Fruit fly (Drosophila melanogaster): ENCODE results near the gene RecQ5.

Gene RecQ5

DNA sequence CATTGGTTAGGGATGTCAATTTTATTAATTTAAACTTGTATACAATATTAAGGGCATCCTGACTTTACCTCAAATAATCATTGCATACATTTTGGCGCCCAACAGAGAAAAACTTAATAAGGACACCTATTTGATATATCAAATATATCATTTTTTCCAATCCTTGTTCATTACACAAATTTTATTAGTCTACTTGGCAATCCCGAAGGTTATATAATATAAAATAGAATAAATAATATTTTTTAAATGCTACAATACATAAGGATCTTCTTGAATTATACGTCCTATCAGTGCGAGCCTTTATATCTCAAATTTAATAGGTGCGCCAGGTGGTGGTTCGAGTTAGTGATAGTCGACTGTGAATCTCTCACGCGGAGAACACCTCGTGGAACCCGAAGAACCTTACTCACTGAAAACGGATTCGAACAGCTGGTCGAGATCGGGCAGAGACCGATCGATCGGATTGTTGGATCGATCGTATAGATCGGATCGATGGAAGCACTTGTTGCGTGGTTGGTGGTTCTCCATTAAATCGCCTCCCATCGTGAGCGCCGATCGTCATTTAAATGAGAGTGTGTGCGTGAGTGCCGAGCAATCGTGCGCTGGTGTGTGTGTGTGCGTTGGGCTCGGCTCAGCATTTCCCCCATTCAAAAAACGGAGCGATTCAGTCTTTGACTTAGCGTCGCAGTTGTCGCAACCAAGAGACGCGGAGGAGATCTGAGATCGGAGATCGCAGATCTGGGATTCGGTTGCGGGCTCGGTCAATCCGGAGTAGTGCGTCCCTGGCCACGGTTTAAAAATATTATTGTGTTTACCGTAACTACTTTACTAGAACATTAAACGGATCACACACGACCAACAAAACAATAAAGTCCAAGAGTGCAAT lies 17.8 kb downstream of the RecQ5 start, which contains the start of gene shd (continued):
- no peak for TF ChIP-seq Chrac-16 (GFP tag; optimal IDR thresholded peaks at IDR 0.05)
- TF ChIP-seq fd64A (GFP tag; optimal IDR thresholded peaks at IDR 0.05) = no peak
- peak; percentile 28 for TF ChIP-seq PHDP (tag; optimal IDR thresholded peaks at IDR 0.05)
- no peak for TF ChIP-seq Rx (GFP tag; IDR thresholded peaks at IDR 0.05)
- TF ChIP-seq Dek (tag; optimal IDR thresholded peaks at IDR 0.05) = peak; percentile 27
- TF ChIP-seq insv (GFP tag; optimal IDR thresholded peaks at IDR 0.05) = no peak
- no peak for TF ChIP-seq ap (GFP tag; IDR thresholded peaks at IDR 0.05)
- TF ChIP-seq CG17802 (tag; optimal IDR thresholded peaks at IDR 0.05) = no peak
- peak; percentile 17 for TF ChIP-seq ind (GFP tag; optimal IDR thresholded peaks at IDR 0.05)
- TF ChIP-seq Nf-YB (GFP tag; optimal IDR thresholded peaks at IDR 0.05) = peak; percentile 85
- TF ChIP-seq CG8944 (GFP tag; optimal IDR thresholded peaks at IDR 0.05) = no peak
- TF ChIP-seq CG14050 (GFP tag; IDR thresholded peaks at IDR 0.05) = no peak
- TF ChIP-seq Dbx (GFP tag; IDR thresholded peaks at IDR 0.05) = no peak
- TF ChIP-seq Nf-YC (tag; optimal IDR thresholded peaks at IDR 0.05) = peak; percentile 67
- peak; percentile 61 for TF ChIP-seq grn (GFP tag; optimal IDR thresholded peaks at IDR 0.05)
- peak; percentile 84 for TF ChIP-seq Jarid2 (GFP tag; optimal IDR thresholded peaks at IDR 0.05)
- no peak for TF ChIP-seq Stat92E (GFP tag; optimal IDR thresholded peaks at IDR 0.05)
- no peak for TF ChIP-seq hbn (GFP tag; IDR thresholded peaks at IDR 0.05; ENCODE audit: partially characterized antibody)
- TF ChIP-seq Rfx (GFP tag; IDR thresholded peaks at IDR 0.05) = peak; percentile 28; the same call in 1 of the 2 replicates
- no peak for TF ChIP-seq gce (GFP tag; IDR thresholded peaks at IDR 0.05)
- TF ChIP-seq CkIIα-i1 (GFP tag; IDR thresholded peaks at IDR 0.05) = no peak
- TF ChIP-seq wdn (GFP tag; IDR thresholded peaks at IDR 0.05) = no peak
- no peak for TF ChIP-seq GATAe (GFP tag; conservative IDR thresholded peaks at IDR 0.05)
- TF ChIP-seq CG10366 (GFP tag; IDR thresholded peaks at IDR 0.05) = no peak
- TF ChIP-seq row (GFP tag; IDR thresholded peaks at IDR 0.05) = peak; percentile 64
- TF ChIP-seq da (GFP tag; optimal IDR thresholded peaks at IDR 0.05) = no peak
- TF ChIP-seq chif (GFP tag; optimal IDR thresholded peaks at IDR 0.05) = no peak
- peak; percentile 92 for TF ChIP-seq grau (tag; optimal IDR thresholded peaks at IDR 0.05)
- no peak for TF ChIP-seq pho (GFP tag; optimal IDR thresholded peaks at IDR 0.05)
- TF ChIP-seq repo (GFP tag; optimal IDR thresholded peaks at IDR 0.05) = no peak
- peak; percentile 17; the same call in 1 of the 2 replicates for TF ChIP-seq CG9932 (GFP tag; IDR thresholded peaks at IDR 0.05)
- TF ChIP-seq CG13424 (tag; optimal IDR thresholded peaks at IDR 0.05) = peak; percentile 32
- TF ChIP-seq Six4 (GFP tag; optimal IDR thresholded peaks at IDR 0.05) = no peak
- peak in 1 of 2 experiments; percentile 21 for TF ChIP-seq dpn (GFP tag; optimal IDR thresholded peaks at IDR 0.05)
- peak; percentile 42 for TF ChIP-seq CG10147 (GFP tag; optimal IDR thresholded peaks at IDR 0.05)
- no peak for TF ChIP-seq wor (GFP tag; IDR thresholded peaks at IDR 0.05)
- TF ChIP-seq jigr1 (GFP tag; IDR thresholded peaks at IDR 0.05) = no peak
- peak; percentile 12 for TF ChIP-seq CG9817 (tag; optimal IDR thresholded peaks at IDR 0.05)
- TF ChIP-seq ab (GFP tag; optimal IDR thresholded peaks at IDR 0.05) = no peak
- TF ChIP-seq CG30020 (tag; optimal IDR thresholded peaks at IDR 0.05) = no peak
- no peak for TF ChIP-seq tin (GFP tag; optimal IDR thresholded peaks at IDR 0.05)
- 0 out of 3 replicates have a peak, but pooled peaks have one; percentile 31 for TF ChIP-seq Aef1 (GFP tag; IDR thresholded peaks at IDR 0.05)
- TF ChIP-seq CG11456 (GFP tag; IDR thresholded peaks at IDR 0.05) = no peak
- TF ChIP-seq CG33213 (GFP tag; optimal IDR thresholded peaks at IDR 0.05) = no peak
- no peak for TF ChIP-seq Fer1 (GFP tag; optimal IDR thresholded peaks at IDR 0.05)
- TF ChIP-seq CG18011 (GFP tag; optimal IDR thresholded peaks at IDR 0.05) = no peak
- no peak for TF ChIP-seq ro (GFP tag; IDR thresholded peaks at IDR 0.05)
- peak; percentile 45 for TF ChIP-seq CG4820 (GFP tag; optimal IDR thresholded peaks at IDR 0.05)
- peak; percentile 67 for TF ChIP-seq CG9437 (GFP tag; optimal IDR thresholded peaks at IDR 0.05)
- TF ChIP-seq CG9797 (GFP tag; optimal IDR thresholded peaks at IDR 0.05) = no peak
